Worm (Caenorhabditis elegans) whole organism, L2 larva: ENCODE measurements around the gene irg-1.

Experiments
- C34F6.9 ChIP-seq: fragments of 150-350 bp; optimal IDR thresholded peaks from 2 replicates; lab custom pipeline; 2014; ENCODE audit warnings: missing biosample characterization, missing genetic modification characterization
- F13H6.1 ChIP-seq: sonication (generic microtip); optimal IDR thresholded peaks from 2 replicates; lab custom pipeline; 2016; ENCODE audit warnings: missing genetic modification characterization, missing compliant biosample characterization
- R02D3.7 ChIP-seq: fragments of 150-350 bp; optimal IDR thresholded peaks from 2 replicates; lab custom pipeline; 2014; ENCODE audit warnings: missing biosample characterization, missing genetic modification characterization
- Y55F3AM.14 ChIP-seq: fragments of 200-800 bp; sonication (Bioruptor generic); optimal IDR thresholded peaks from 2 replicates; lab custom pipeline; 2018; ENCODE audit warnings: mild to moderate bottlenecking, missing genetic modification characterization, missing compliant biosample characterization
- alr-1 ChIP-seq: fragments of 150-350 bp; optimal IDR thresholded peaks from 2 replicates; lab custom pipeline; 2014; ENCODE audit warnings: missing biosample characterization, missing genetic modification characterization
- aly-2 ChIP-seq: fragments of 150-350 bp; optimal IDR thresholded peaks from 2 replicates; lab custom pipeline; 2014; ENCODE audit warnings: missing biosample characterization, missing genetic modification characterization
- ama-1 ChIP-seq: fragments of 150-350 bp; optimal IDR thresholded peaks from 2 replicates; lab custom pipeline; 2018; ENCODE audit warnings: inconsistent platforms
- ceh-16 ChIP-seq: fragments of 150-350 bp; optimal IDR thresholded peaks from 2 replicates; lab custom pipeline; 2014; ENCODE audit warnings: missing biosample characterization, missing genetic modification characterization
- ceh-82 ChIP-seq: fragments of 150-350 bp; optimal IDR thresholded peaks from 2 replicates; lab custom pipeline; 2014; ENCODE audit warnings: missing biosample characterization, missing genetic modification characterization
- crh-2 ChIP-seq: sonication (generic microtip); optimal IDR thresholded peaks from 2 replicates; lab custom pipeline; 2017; ENCODE audit warnings: missing biosample characterization, missing genetic modification characterization
- egl-27 ChIP-seq: sonication (generic microtip); optimal IDR thresholded peaks from 3 replicates; lab custom pipeline; 2017; ENCODE audit warnings: missing biosample characterization, missing genetic modification reagents, missing genetic modification characterization
- elt-1 ChIP-seq: fragments of 150-350 bp; optimal IDR thresholded peaks from 2 replicates; lab custom pipeline; 2014; ENCODE audit warnings: missing biosample characterization, missing genetic modification characterization
- elt-3 ChIP-seq: sonication (generic microtip); optimal IDR thresholded peaks from 2 replicates; lab custom pipeline; 2017; ENCODE audit warnings: missing biosample characterization, missing genetic modification characterization
- fos-1 ChIP-seq: fragments of 150-350 bp; optimal IDR thresholded peaks from 2 replicates; lab custom pipeline; 2014; ENCODE audit warnings: missing biosample characterization, missing genetic modification characterization
- gmeb-1 ChIP-seq: fragments of 150-350 bp; optimal IDR thresholded peaks from 2 replicates; lab custom pipeline; 2014; ENCODE audit warnings: missing biosample characterization, missing genetic modification characterization
- lin-11 ChIP-seq: fragments of 150-350 bp; sonication (generic microtip); optimal IDR thresholded peaks from 2 replicates; lab custom pipeline; 2014; ENCODE audit warnings: missing biosample characterization, missing genetic modification characterization, inconsistent platforms, mixed read lengths
- lin-13 ChIP-seq: fragments of 150-350 bp; optimal IDR thresholded peaks from 2 replicates; lab custom pipeline; 2014; ENCODE audit warnings: missing biosample characterization, missing genetic modification reagents, missing genetic modification characterization
- mab-5 ChIP-seq: fragments of 150-350 bp; optimal IDR thresholded peaks from 2 replicates; lab custom pipeline; 2014; ENCODE audit warnings: missing biosample characterization, missing genetic modification characterization
- mbf-1 ChIP-seq: sonication (generic microtip); optimal IDR thresholded peaks from 2 replicates; lab custom pipeline; 2017; ENCODE audit warnings: missing biosample characterization, missing genetic modification characterization
- mdl-1 ChIP-seq, 2 experiments: fragments of 150-350 bp in 1 of 2; sonication (generic microtip) in 1 of 2; optimal IDR thresholded peaks; 2 replicates each; lab custom pipeline; 2017; ENCODE audit warnings: missing biosample characterization in 2 of 2, missing genetic modification characterization in 2 of 2
- nhr-10 ChIP-seq: sonication (generic microtip); optimal IDR thresholded peaks from 2 replicates; lab custom pipeline; 2017; ENCODE audit warnings: missing biosample characterization, missing genetic modification characterization
- nhr-11 ChIP-seq: fragments of 150-350 bp; optimal IDR thresholded peaks from 2 replicates; lab custom pipeline; 2014; ENCODE audit warnings: missing biosample characterization, missing genetic modification characterization
- nhr-129 ChIP-seq: fragments of 150-350 bp; optimal IDR thresholded peaks from 2 replicates; lab custom pipeline; 2014; ENCODE audit warnings: missing biosample characterization, missing genetic modification characterization
- nhr-23 ChIP-seq: fragments of 150-350 bp; optimal IDR thresholded peaks from 2 replicates; lab custom pipeline; 2014; ENCODE audit warnings: missing biosample characterization, missing genetic modification reagents, missing genetic modification characterization
- nhr-237 ChIP-seq: fragments of 150-350 bp; optimal IDR thresholded peaks from 2 replicates; lab custom pipeline; 2014; ENCODE audit warnings: missing biosample characterization, missing genetic modification characterization
- nhr-25 ChIP-seq: fragments of 150-350 bp; sonication (generic microtip); optimal IDR thresholded peaks from 3 replicates; lab custom pipeline; 2014; ENCODE audit warnings: missing biosample characterization, missing genetic modification characterization
- nhr-77 ChIP-seq: fragments of 150-350 bp; optimal IDR thresholded peaks from 2 replicates; lab custom pipeline; 2014; ENCODE audit warnings: missing biosample characterization, missing genetic modification characterization
- sem-4 ChIP-seq: fragments of 150-350 bp; optimal IDR thresholded peaks from 2 replicates; lab custom pipeline; 2014; ENCODE audit warnings: missing biosample characterization, missing genetic modification reagents, missing genetic modification characterization
- skn-1 ChIP-seq: sonication (generic microtip); optimal IDR thresholded peaks from 2 replicates; lab custom pipeline; 2017; ENCODE audit warnings: missing biosample characterization, missing genetic modification characterization
- sma-9 ChIP-seq, 2 experiments: fragments of 150-350 bp in 1 of 2; sonication (generic microtip) in 1 of 2; optimal IDR thresholded peaks; 2 replicates each; lab custom pipeline; 2014 to 2016; ENCODE audit warnings: missing genetic modification characterization in 2 of 2, mild to moderate bottlenecking in 1 of 2, missing biosample characterization in 1 of 2, missing compliant biosample characterization in 1 of 2, missing genetic modification reagents in 1 of 2, moderate library complexity in 1 of 2
- snpc-4 ChIP-seq: fragments of 150-350 bp; optimal IDR thresholded peaks from 2 replicates; lab custom pipeline; 2014; ENCODE audit warnings: missing biosample characterization, missing genetic modification characterization
- unc-39 ChIP-seq: fragments of 150-350 bp; optimal IDR thresholded peaks from 2 replicates; lab custom pipeline; 2014; ENCODE audit warnings: missing biosample characterization, missing genetic modification characterization
- unc-55 ChIP-seq: fragments of 150-350 bp; sonication (generic microtip); optimal IDR thresholded peaks from 3 replicates; lab custom pipeline; 2014; ENCODE audit warnings: missing biosample characterization, missing genetic modification reagents, missing genetic modification characterization
- zag-1 ChIP-seq: fragments of 150-350 bp; optimal IDR thresholded peaks from 2 replicates; lab custom pipeline; 2014; ENCODE audit warnings: missing biosample characterization, missing genetic modification characterization
- ztf-4 ChIP-seq: fragments of 150-350 bp; optimal IDR thresholded peaks from 2 replicates; lab custom pipeline; 2014; ENCODE audit warnings: missing biosample characterization, missing genetic modification characterization

The irg-1 gene

ce11 chrV:3523262-3523661 is at the start of gene irg-1:
TSS of gene irg-1 (plus strand) at chrV:3523587.
- TF ChIP-seq sma-9 (GFP tag; optimal IDR thresholded peaks at IDR 0.05; lab: Kevin White, UChicago): no peak
- no peak for TF ChIP-seq sma-9 (tag; optimal IDR thresholded peaks at IDR 0.05; lab: Kevin White, UChicago)
- TF ChIP-seq skn-1: no peak
- TF ChIP-seq egl-27: no peak
- no peak for TF ChIP-seq gmeb-1 (tag; lab: Kevin White, UChicago)
- no peak for TF ChIP-seq C34F6.9 (tag; lab: Kevin White, UChicago)
- TF ChIP-seq elt-1 (tag; lab: Kevin White, UChicago): no peak
- TF ChIP-seq lin-11: no peak

- no peak for TF ChIP-seq lin-13
- TF ChIP-seq nhr-23 (tag; lab: Kevin White, UChicago): no peak
- TF ChIP-seq nhr-77: no peak
- TF ChIP-seq unc-39: no peak
- TF ChIP-seq fos-1 (tag; lab: Kevin White, UChicago): no peak
- no peak for TF ChIP-seq mbf-1 (tag; lab: Kevin White, UChicago)
- no peak for TF ChIP-seq gmeb-1 (tag; lab: Kevin White, UChicago)
- TF ChIP-seq Y55F3AM.14 (GFP tag; lab: Kevin White, UChicago): no peak
- TF ChIP-seq, all 48 proteins: peak for 0
Measured at ce11 chrV:3475021-3475420, 48.4 kb upstream of the irg-1 start, which contains the start of gene oac-2. TSS of gene oac-2 (minus strand) at chrV:3475121.

- no peak for TF ChIP-seq mab-5 (tag; lab: Kevin White, UChicago)
- TF ChIP-seq ceh-16: no peak
- TF ChIP-seq ama-1 (lab: Kevin White, UChicago): no peak
- TF ChIP-seq Y55F3AM.14 (GFP tag; lab: Kevin White, UChicago): no peak
- TF ChIP-seq lin-13: no peak
- no peak for TF ChIP-seq ceh-82 (tag; lab: Kevin White, UChicago)
- TF ChIP-seq nhr-237: no peak
- TF ChIP-seq mbf-1 (tag; lab: Kevin White, UChicago): no peak
- TF ChIP-seq nhr-11: no peak
- no peak for TF ChIP-seq nhr-25 (tag; lab: Kevin White, UChicago)
Measured at ce11 chrV:3476228-3476627, 47.2 kb upstream of the irg-1 start.

- TF ChIP-seq R02D3.7 (tag; lab: Kevin White, UChicago) (no peak), nhr-10 (no peak), fos-1 (tag; lab: Kevin White, UChicago) (no peak), snpc-4 (tag; lab: Kevin White, UChicago) (no peak), ceh-16 (no peak), elt-3 (tag; lab: Kevin White, UChicago) (no peak), gmeb-1 (tag; lab: Kevin White, UChicago) (no peak), sma-9 (GFP tag; optimal IDR thresholded peaks at IDR 0.05; lab: Kevin White, UChicago) (no peak), sma-9 (tag; optimal IDR thresholded peaks at IDR 0.05; lab: Kevin White, UChicago) (no peak), unc-55 (no peak), ceh-82 (tag; lab: Kevin White, UChicago) (no peak), nhr-23 (tag; lab: Kevin White, UChicago) (no peak), nhr-237 (no peak), unc-39 (no peak), F13H6.1 (tag; lab: Kevin White, UChicago) (no peak), egl-27 (no peak), mdl-1 (tag; optimal IDR thresholded peaks at IDR 0.05; lab: Kevin White, UChicago) (no peak), crh-2 (no peak), nhr-11 (no peak), alr-1 (no peak), nhr-77 (no peak)
Measured at ce11 chrV:3477496-3477895, 45.9 kb upstream of the irg-1 start, which contains the start of gene srbc-31. TSS of gene srbc-31 (minus strand) at chrV:3477596.

ce11 chrV:3480346-3480745 is 43.0 kb upstream of the irg-1 start, which contains the start of gene srbc-30:
TSS of gene srbc-30 (minus strand) at chrV:3480446.
- no peak for TF ChIP-seq sem-4 (tag; lab: Kevin White, UChicago)
- no peak for TF ChIP-seq aly-2 (tag; lab: Kevin White, UChicago)
- no peak for TF ChIP-seq elt-3 (tag; lab: Kevin White, UChicago)
- no peak for TF ChIP-seq alr-1
- TF ChIP-seq lin-11: no peak
- TF ChIP-seq zag-1 (tag; lab: Kevin White, UChicago): no peak
- TF ChIP-seq nhr-11: no peak
- no peak for TF ChIP-seq sma-9 (GFP tag; optimal IDR thresholded peaks at IDR 0.05; lab: Kevin White, UChicago)
- no peak for TF ChIP-seq sma-9 (tag; optimal IDR thresholded peaks at IDR 0.05; lab: Kevin White, UChicago)
- no peak for TF ChIP-seq Y55F3AM.14 (GFP tag; lab: Kevin White, UChicago)
- no peak for TF ChIP-seq R02D3.7 (tag; lab: Kevin White, UChicago)
- TF ChIP-seq ama-1 (lab: Kevin White, UChicago): no peak
- no peak for TF ChIP-seq mab-5 (tag; lab: Kevin White, UChicago)
- no peak for TF ChIP-seq F13H6.1 (tag; lab: Kevin White, UChicago)
- TF ChIP-seq ztf-4 (tag; lab: Kevin White, UChicago): no peak
- TF ChIP-seq nhr-129 (tag; lab: Kevin White, UChicago): no peak
